Fruit fly (Drosophila melanogaster) whole organism, adult: ENCODE results near the gene CG31347.
A peak's percentile ranks its signal among the peaks of the same experiment; 100 is the strongest.

Experiments used
- CG11617 ChIP-seq: fragments of 200-800 bp; sonication (Bioruptor generic); optimal IDR thresholded peaks from 2 replicates; lab custom pipeline; 2017; ENCODE audit warnings: mild to moderate bottlenecking, missing biosample characterization, missing genetic modification reagents, missing genetic modification characterization
- CG12768 ChIP-seq: fragments of 200-800 bp; sonication (Bioruptor generic); optimal IDR thresholded peaks from 2 replicates; lab custom pipeline; 2017; ENCODE audit warnings: missing biosample characterization, missing genetic modification characterization, mild to moderate bottlenecking, moderate library complexity, missing genetic modification reagents
- CG14711 ChIP-seq: fragments of 200-800 bp; sonication (Bioruptor generic); optimal IDR thresholded peaks from 2 replicates; lab custom pipeline; 2018; ENCODE audit warnings: missing biosample characterization, mild to moderate bottlenecking, missing genetic modification characterization, moderate library complexity
- CG1620 ChIP-seq: fragments of 200-800 bp; sonication (Bioruptor generic); optimal IDR thresholded peaks from 2 replicates; lab custom pipeline; 2016; ENCODE audit warnings: missing biosample characterization, missing genetic modification characterization
- CG33017 ChIP-seq: fragments of 200-800 bp; sonication (Bioruptor generic); optimal IDR thresholded peaks from 2 replicates; lab custom pipeline; 2018; ENCODE audit warnings: missing biosample characterization, mild to moderate bottlenecking, missing genetic modification characterization, moderate library complexity
- CG5204 ChIP-seq: fragments of 200-800 bp; sonication (Bioruptor generic); optimal IDR thresholded peaks from 2 replicates; lab custom pipeline; 2016; ENCODE audit warnings: missing biosample characterization, missing genetic modification characterization
- CG7045 ChIP-seq: fragments of 200-800 bp; sonication (Bioruptor generic); optimal IDR thresholded peaks from 2 replicates; lab custom pipeline; 2017; ENCODE audit warnings: missing biosample characterization, mild to moderate bottlenecking, missing genetic modification characterization
- CG7101 ChIP-seq: fragments of 200-800 bp; sonication (Bioruptor generic); optimal IDR thresholded peaks from 2 replicates; lab custom pipeline; 2018; ENCODE audit warnings: missing biosample characterization, mild to moderate bottlenecking, missing genetic modification characterization, moderate library complexity
- Clk ChIP-seq: fragments of 200-800 bp; sonication (Bioruptor generic); optimal IDR thresholded peaks from 2 replicates; lab custom pipeline; 2017; ENCODE audit warnings: missing biosample characterization, missing genetic modification characterization
- Crg-1 ChIP-seq: fragments of 200-800 bp; sonication (Bioruptor generic); optimal IDR thresholded peaks from 2 replicates; lab custom pipeline; 2016; ENCODE audit warnings: missing biosample characterization, missing genetic modification characterization
- Hr96 ChIP-seq: fragments of 200-800 bp; sonication (Bioruptor generic); optimal IDR thresholded peaks from 2 replicates; lab custom pipeline; 2016; ENCODE audit warnings: missing biosample characterization, missing genetic modification characterization
- Mnt ChIP-seq: fragments of 200-800 bp; sonication (Bioruptor generic); optimal IDR thresholded peaks from 2 replicates; lab custom pipeline; 2016; ENCODE audit warnings: missing biosample characterization, mild to moderate bottlenecking, missing genetic modification characterization
- bab1 ChIP-seq: fragments of 200-800 bp; sonication (Bioruptor generic); optimal IDR thresholded peaks from 3 replicates; lab custom pipeline; 2019; ENCODE audit warnings: missing biosample characterization, mild to moderate bottlenecking, missing genetic modification characterization, moderate library complexity
- cic ChIP-seq: fragments of 200-800 bp; sonication (Bioruptor generic); optimal IDR thresholded peaks from 2 replicates; lab custom pipeline; 2017; ENCODE audit warnings: missing biosample characterization, mild to moderate bottlenecking, missing genetic modification characterization, moderate library complexity
- cnc ChIP-seq, 2 experiments: fragments of >200 bp; optimal IDR thresholded peaks; 2 replicates each; lab custom pipeline; 2017
- kay ChIP-seq: fragments of 200-800 bp; sonication (Bioruptor generic); peaks from one replicate; lab custom pipeline; 2016; ENCODE audit warnings: missing biosample characterization, missing genetic modification characterization, borderline replicate concordance
- ovo ChIP-seq: fragments of 200-800 bp; sonication (Bioruptor generic); optimal IDR thresholded peaks from 2 replicates; lab custom pipeline; 2016; ENCODE audit warnings: missing biosample characterization, missing genetic modification characterization
- pad ChIP-seq: fragments of 200-800 bp; sonication (Bioruptor generic); optimal IDR thresholded peaks from 3 replicates; lab custom pipeline; 2017; ENCODE audit warnings: missing biosample characterization, missing genetic modification characterization, mild to moderate bottlenecking, moderate library complexity, missing genetic modification reagents
- tj ChIP-seq: fragments of 200-800 bp; sonication (Bioruptor generic); optimal IDR thresholded peaks from 3 replicates; lab custom pipeline; 2017; ENCODE audit warnings: missing biosample characterization, mild to moderate bottlenecking, missing genetic modification characterization, moderate library complexity
- toe ChIP-seq: fragments of 200-800 bp; sonication (Bioruptor generic); optimal IDR thresholded peaks from 2 replicates; lab custom pipeline; 2016; ENCODE audit warnings: missing biosample characterization, missing genetic modification characterization

CG31347 gene

DNA sequence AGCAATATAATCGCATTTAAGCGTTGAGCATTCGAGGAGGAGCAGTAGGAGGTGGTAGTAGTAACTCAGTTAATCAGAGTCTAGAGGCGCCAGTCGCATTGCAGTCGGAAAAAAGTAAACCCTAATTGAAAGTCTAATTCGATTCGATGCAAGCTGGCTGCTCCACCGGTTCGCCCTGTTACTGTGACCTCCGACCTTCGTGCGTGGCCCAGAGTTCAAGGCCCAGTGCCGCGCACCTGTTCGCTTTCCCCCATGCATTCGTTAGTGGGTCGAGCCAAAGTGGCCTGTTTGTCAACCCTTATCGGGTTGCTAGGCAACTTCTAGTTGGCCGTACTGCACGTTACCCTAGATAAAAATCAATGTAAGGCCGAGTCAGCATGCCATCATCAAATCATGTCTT, 8.1 kb upstream of the CG31347 start:
- no peak for TF ChIP-seq kay (GFP tag; lab: Kevin White, UChicago)
- no peak for TF ChIP-seq CG7101
- TF ChIP-seq cnc (optimal IDR thresholded peaks at IDR 0.05; lab: Kevin White, UChicago), result no peak

DNA sequence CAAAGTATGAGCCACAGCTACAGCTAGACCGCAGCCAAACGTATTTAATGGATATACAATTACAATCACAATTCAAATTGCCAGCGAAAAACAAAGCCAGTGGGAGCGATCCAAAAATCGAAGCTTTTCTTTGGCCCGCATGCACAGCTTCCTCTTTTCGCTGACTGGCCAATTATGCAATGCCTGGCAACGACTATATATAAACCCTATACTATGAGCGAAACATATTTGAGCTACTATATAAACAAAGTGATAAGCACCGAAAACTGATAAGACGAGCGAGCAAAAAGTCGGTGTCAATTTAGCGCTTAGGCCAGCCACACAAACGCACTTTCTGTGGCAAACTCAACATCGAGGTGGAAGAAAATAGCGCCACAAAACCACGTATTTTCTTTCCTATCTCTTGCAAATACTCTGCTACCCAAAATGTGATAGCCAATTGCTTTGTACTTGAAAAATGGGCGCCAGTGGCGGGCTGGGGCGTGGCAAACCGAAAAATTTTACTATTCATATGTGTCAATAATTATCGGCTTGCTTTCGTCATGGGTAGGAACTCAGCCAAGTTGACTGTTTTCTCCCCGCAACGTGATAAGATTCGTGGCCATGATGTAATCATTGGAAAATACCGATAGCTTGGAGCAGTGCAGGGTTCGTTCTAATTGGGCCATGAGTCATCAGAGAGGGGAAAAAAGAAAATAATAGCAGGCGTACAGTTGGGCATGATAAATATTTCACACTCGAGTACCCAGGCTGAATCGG, 7.4 kb upstream of the CG31347 start:
- no peak for TF ChIP-seq Clk (GFP tag; lab: Kevin White, UChicago)
- TF ChIP-seq tj (GFP tag; lab: Kevin White, UChicago), result peak; percentile 39

DNA sequence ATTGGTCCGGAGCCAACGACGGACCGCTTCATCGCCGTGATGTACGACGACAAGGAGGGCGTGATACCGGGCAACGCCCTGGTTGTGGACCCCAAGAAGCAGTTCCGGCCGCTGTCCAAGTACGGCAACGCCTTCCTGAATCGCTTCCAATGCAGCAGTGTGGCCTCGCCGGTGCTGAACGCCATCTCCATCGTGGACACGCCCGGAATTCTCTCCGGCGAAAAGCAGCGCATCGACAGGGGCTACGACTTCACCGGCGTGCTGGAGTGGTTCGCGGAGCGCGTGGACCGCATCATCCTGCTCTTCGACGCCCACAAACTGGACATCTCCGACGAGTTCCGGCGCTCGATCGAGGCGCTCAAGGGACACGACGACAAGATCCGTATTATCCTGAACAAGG, 6.0 kb upstream of the CG31347 start:
- TF ChIP-seq Mnt, result no peak
- no peak for TF ChIP-seq CG1620 (GFP tag; lab: Kevin White, UChicago)
- TF ChIP-seq CG14711 (tag; lab: Kevin White, UChicago), result no peak
- no peak for TF ChIP-seq pad (GFP tag; lab: Kevin White, UChicago)
- no peak for TF ChIP-seq Hr96
- TF ChIP-seq cnc (optimal IDR thresholded peaks at IDR 0.05; lab: Kevin White, UChicago), result no peak
- TF ChIP-seq CG33017 (tag; lab: Kevin White, UChicago), result no peak
- no peak for TF ChIP-seq CG5204 (GFP tag; lab: Kevin White, UChicago)
- TF ChIP-seq CG7045, result no peak
- TF ChIP-seq Clk (GFP tag; lab: Kevin White, UChicago), result no peak
- no peak for TF ChIP-seq kay (GFP tag; lab: Kevin White, UChicago)
- no peak for TF ChIP-seq ovo (GFP tag; lab: Kevin White, UChicago)
- no peak for TF ChIP-seq CG7101
- TF ChIP-seq CG12768, result no peak
- no peak for TF ChIP-seq toe (GFP tag; lab: Kevin White, UChicago)
- TF ChIP-seq Crg-1 (GFP tag; lab: Kevin White, UChicago), result no peak

DNA sequence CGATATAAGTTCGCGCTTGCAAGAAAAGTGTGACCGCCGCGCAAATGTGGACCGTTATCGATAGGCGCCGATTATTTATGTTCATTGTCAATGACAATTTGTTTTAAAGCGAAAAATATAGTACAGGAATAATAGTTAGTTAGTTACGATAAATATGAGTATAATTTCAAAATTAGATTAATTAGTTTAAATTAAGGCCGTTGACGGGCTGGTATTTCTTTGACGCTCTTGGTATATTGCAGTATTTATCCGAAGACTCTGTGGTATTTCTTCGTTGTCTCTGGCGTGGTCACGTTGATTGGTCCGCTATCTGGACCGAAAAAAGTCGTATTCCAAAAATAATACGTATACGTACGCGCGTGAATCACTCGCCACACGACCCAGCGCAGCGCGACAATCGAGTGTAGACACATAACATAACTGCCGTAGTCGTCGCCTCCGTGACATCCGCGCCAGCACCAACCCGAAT, 5.2 kb upstream of the CG31347 start:
- TF ChIP-seq cic (peak; percentile 37), CG5204 (GFP tag; lab: Kevin White, UChicago) (no peak), Clk (GFP tag; lab: Kevin White, UChicago) (no peak), kay (GFP tag; lab: Kevin White, UChicago) (peak; percentile 39), CG1620 (GFP tag; lab: Kevin White, UChicago) (no peak), bab1 (GFP tag; lab: Kevin White, UChicago) (peak; percentile 33), toe (GFP tag; lab: Kevin White, UChicago) (no peak), Crg-1 (GFP tag; lab: Kevin White, UChicago) (no peak), CG11617 (GFP tag; lab: Kevin White, UChicago) (no peak), ovo (GFP tag; lab: Kevin White, UChicago) (no peak), Mnt (peak; percentile 56), cnc (optimal IDR thresholded peaks at IDR 0.05; lab: Kevin White, UChicago) (no peak), CG7045 (no peak), pad (GFP tag; lab: Kevin White, UChicago) (no peak)

- no peak for TF ChIP-seq kay (GFP tag; lab: Kevin White, UChicago)
- no peak for TF ChIP-seq CG11617 (GFP tag; lab: Kevin White, UChicago)
- TF ChIP-seq CG12768, result no peak
- TF ChIP-seq toe (GFP tag; lab: Kevin White, UChicago), result no peak
- no peak for TF ChIP-seq cnc (optimal IDR thresholded peaks at IDR 0.05; lab: Kevin White, UChicago)
These were observed 4.6 kb upstream of the CG31347 start, which contains the start of gene Past1 for dm6 chr3R:12697022-12697421. Gene Past1, plus strand, starts transcription at chr3R:12697322.

dm6 chr3R:12694742-12695141, 2.3 kb upstream of the CG31347 start, which contains the start of the genes CG14391 and NijC:
Gene CG14391, minus strand, starts transcription at chr3R:12694842.
Gene NijC, plus strand, starts transcription at chr3R:12695129.
- TF ChIP-seq Hr96, result no peak
- TF ChIP-seq kay (GFP tag; lab: Kevin White, UChicago), result peak; percentile 79

- peak; percentile 4 for TF ChIP-seq bab1 (GFP tag; lab: Kevin White, UChicago)
- TF ChIP-seq CG7045, result no peak
These were observed 835 bp downstream of the CG31347 start, which contains the start of gene Arp1 for dm6 chr3R:12691422-12692101. Gene Arp1, plus strand, starts transcription at chr3R:12691743.
